Worm (Caenorhabditis elegans): ENCODE measurements around the gene Y64H9A.2.
A peak's percentile ranks its signal among the peaks of the same experiment; 100 is the strongest.

The Y64H9A.2 gene

DNA sequence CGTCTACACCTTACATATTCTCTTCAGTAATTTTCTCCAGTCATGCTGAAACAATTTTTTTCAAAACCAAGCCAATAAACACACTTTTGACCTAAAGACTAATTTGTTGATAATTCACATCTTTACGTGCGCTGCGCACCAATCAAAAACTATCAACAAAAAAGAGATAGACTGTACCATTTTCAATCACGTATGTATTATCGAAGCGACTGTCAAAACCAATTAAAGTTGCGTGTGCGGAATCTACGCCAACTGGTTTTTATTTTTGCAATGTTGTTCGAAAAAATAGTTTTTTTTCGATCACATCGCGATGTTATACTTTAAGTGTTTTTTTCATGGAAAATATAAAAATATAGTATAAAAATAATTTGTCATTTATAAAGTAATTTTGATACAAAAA is 35.5 kb downstream of the Y64H9A.2 start:
- TF ChIP-seq lin-1 (GFP tag; IDR thresholded peaks at IDR 0.05) (no peak), ceh-20 (GFP tag; IDR thresholded peaks at IDR 0.05) (0 out of 2 replicates have a peak, but pooled peaks have one; percentile 37), tra-1 (GFP tag; IDR thresholded peaks at IDR 0.05) (0 out of 2 replicates have a peak, but pooled peaks have one; percentile 17), unc-62 (GFP tag; optimal IDR thresholded peaks at IDR 0.05 in 1 of 2) (peak in 1 of 2 experiments; percentile 35), unc-62 (tag; optimal IDR thresholded peaks at IDR 0.05) (no peak), F37D6.2 (tag; optimal IDR thresholded peaks at IDR 0.05) (no peak), dmd-6 (GFP tag; IDR thresholded peaks at IDR 0.05) (peak; percentile 34; the same call in 1 of the 2 replicates), nhr-28 (tag; optimal IDR thresholded peaks at IDR 0.05) (peak; percentile 15), ztf-11 (tag; optimal IDR thresholded peaks at IDR 0.05) (no peak), mdl-1 (tag; optimal IDR thresholded peaks at IDR 0.05) (peak in 1 of 2 experiments; percentile 16)

DNA sequence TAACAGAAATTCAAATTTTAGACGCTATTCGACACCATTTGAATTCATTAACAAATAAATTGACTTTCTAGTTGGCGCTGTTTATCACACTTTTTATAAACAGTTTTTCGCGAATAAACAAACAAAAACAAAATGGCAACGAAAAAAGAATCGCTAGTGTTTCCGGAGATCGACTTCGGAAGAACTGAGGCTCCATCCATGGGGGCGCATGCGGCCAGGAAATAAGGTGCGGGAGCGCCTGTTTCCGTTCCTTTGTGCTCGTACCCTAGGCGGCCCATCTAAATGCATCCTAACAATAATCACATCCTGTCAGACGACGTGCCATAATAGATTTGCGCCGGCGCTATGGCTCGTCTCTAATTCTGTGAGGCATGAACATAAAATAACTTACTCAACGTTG is 40.3 kb downstream of the Y64H9A.2 start:
- TF ChIP-seq nhr-48 (tag; optimal IDR thresholded peaks at IDR 0.05) (no peak), snpc-4 (tag; optimal IDR thresholded peaks at IDR 0.05) (no peak), aly-2 (tag; optimal IDR thresholded peaks at IDR 0.05) (no peak), lin-15B (tag; optimal IDR thresholded peaks at IDR 0.05) (no peak), F44E2.7 (GFP tag; IDR thresholded peaks at IDR 0.05) (no peak), saeg-2 (GFP tag; IDR thresholded peaks at IDR 0.05) (no peak), egl-43 (GFP tag; IDR thresholded peaks at IDR 0.05) (0 out of 2 replicates have a peak, but pooled peaks have one; percentile 28), mxl-3 (GFP tag; optimal IDR thresholded peaks at IDR 0.05) (no peak)

DNA sequence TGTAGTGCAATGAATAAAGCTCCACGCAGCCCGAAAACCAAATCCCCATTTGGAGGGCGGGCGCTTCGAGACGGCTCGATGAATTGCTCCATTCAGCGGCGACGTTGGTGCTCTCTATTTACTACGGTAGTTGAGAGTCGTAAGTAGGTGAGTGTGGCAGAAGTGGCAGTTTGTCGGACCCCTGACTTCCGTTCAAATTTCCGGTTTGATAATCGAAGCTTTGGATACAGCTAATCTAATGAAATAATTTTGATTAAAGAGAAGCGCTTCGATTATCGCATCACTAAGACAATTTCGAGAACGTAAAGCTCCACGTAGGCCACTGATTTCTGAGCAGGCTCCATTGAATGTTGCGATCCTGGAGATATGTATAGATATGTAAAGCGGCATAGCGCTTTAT is 40.7 kb downstream of the Y64H9A.2 start, which contains the start of gene ets-5:
Gene ets-5, minus strand, starts transcription at position 32 of the 400 bp plus-strand sequence.
- TF ChIP-seq aha-1 (tag) (peak; percentile 89), nhr-28 (tag; optimal IDR thresholded peaks at IDR 0.05) (no peak), duxl-1 (tag; optimal IDR thresholded peaks at IDR 0.05; ENCODE audit: poor library complexity) (no peak), unc-62 (GFP tag; optimal IDR thresholded peaks at IDR 0.05 in 1 of 2) (no peak), unc-62 (tag; optimal IDR thresholded peaks at IDR 0.05) (no peak), T26A8.4 (GFP tag; IDR thresholded peaks at IDR 0.05) (no peak), F44E2.7 (GFP tag; IDR thresholded peaks at IDR 0.05) (no peak)

ce11 chrX:5085465-5085864 is 41.7 kb downstream of the Y64H9A.2 start:
- TF ChIP-seq mdl-1 (tag; optimal IDR thresholded peaks at IDR 0.05) (peak in 1 of 2 experiments; percentile 84), spr-3 (GFP tag; optimal IDR thresholded peaks at IDR 0.05) (peak; percentile 72), zfp-2 (tag; optimal IDR thresholded peaks at IDR 0.05) (peak; percentile 68), ztf-7 (tag; optimal IDR thresholded peaks at IDR 0.05) (peak; percentile 87), ctbp-1 (GFP tag; IDR thresholded peaks at IDR 0.05) (peak; percentile 93), ceh-82 (tag; optimal IDR thresholded peaks at IDR 0.05) (no peak), nhr-102 (tag; optimal IDR thresholded peaks at IDR 0.05) (peak; percentile 86), lir-3 (tag; optimal IDR thresholded peaks at IDR 0.05) (peak; percentile 75), ZK546.5 (tag; optimal IDR thresholded peaks at IDR 0.05) (no peak), mep-1 (tag; optimal IDR thresholded peaks at IDR 0.05) (peak; percentile 94), rbr-2 (tag; optimal IDR thresholded peaks at IDR 0.05) (peak; percentile 93), tra-1 (GFP tag; IDR thresholded peaks at IDR 0.05) (peak; percentile 92), egl-43 (GFP tag; IDR thresholded peaks at IDR 0.05) (peak; percentile 98), lin-29 (GFP tag; IDR thresholded peaks at IDR 0.05) (peak; percentile 82; the same call in 1 of the 2 replicates), nhr-10 (tag; optimal IDR thresholded peaks at IDR 0.05) (no peak), fos-1 (tag; optimal IDR thresholded peaks at IDR 0.05) (no peak), arid-1 (GFP tag; conservative IDR thresholded peaks at IDR 0.05) (peak; percentile 84), nhr-237 (tag; optimal IDR thresholded peaks at IDR 0.05) (no peak), zfp-3 (GFP tag; conservative IDR thresholded peaks at IDR 0.05) (peak; percentile 88), lin-39 (tag; optimal IDR thresholded peaks at IDR 0.05) (no peak), ceh-32 (tag; optimal IDR thresholded peaks at IDR 0.05; ENCODE audit: poor library complexity) (peak; percentile 30), fkh-10 (GFP tag; optimal IDR thresholded peaks at IDR 0.05) (peak; percentile 75), Y48G9A.11 (GFP tag; IDR thresholded peaks at IDR 0.05) (peak; percentile 84), gei-8 (GFP tag; optimal IDR thresholded peaks at IDR 0.05) (peak; percentile 86), daf-19 (GFP tag; conservative IDR thresholded peaks at IDR 0.05) (peak; percentile 94), unc-130 (GFP tag; optimal IDR thresholded peaks at IDR 0.05) (peak; percentile 54), unc-62 (GFP tag; optimal IDR thresholded peaks at IDR 0.05 in 1 of 2) (peak in 1 of 2 experiments; percentile 99), unc-62 (tag; optimal IDR thresholded peaks at IDR 0.05) (no peak), pqm-1 (tag; optimal IDR thresholded peaks at IDR 0.05) (peak; percentile 10), dpl-1 (GFP tag; optimal IDR thresholded peaks at IDR 0.05) (peak; percentile 35)
